Fruit fly (Drosophila melanogaster): Measurements from ENCODE around the gene CG33189.

Gene CG33189

DNA sequence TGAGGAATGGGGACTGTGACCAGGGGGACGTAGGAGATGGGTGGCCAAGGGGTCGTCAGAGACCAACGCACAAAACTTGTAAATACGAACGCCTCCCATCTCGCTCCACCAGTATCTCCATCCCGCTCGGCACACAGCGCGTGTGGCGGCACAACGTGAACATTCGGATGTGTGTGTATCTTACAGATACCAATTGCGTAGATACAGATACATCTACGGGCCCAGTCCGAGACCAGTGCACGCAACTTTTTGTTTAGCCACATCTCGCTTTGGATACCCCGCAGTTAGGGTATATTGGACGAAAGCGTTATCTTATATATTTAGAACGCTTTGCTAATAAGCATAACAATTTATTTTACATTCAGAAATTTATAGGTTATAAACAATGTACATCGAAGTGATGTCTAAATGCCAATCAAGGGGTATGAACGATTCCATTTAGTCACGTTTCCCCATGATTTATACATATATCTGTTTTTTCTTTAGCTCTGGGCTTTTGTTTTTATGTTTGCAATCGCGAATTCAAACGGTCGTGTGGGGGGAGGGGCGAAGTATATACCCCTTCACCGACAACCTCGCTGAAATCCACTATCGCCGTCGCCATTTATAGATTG is 30.8 kb upstream of the CG33189 start (continued):
- TF ChIP-seq CG3032 (tag; optimal IDR thresholded peaks at IDR 0.05) (peak; percentile 99), CG10669 (GFP tag; optimal IDR thresholded peaks at IDR 0.05) (peak; percentile 99), Gug (GFP tag; IDR thresholded peaks at IDR 0.05) (peak; percentile 98), dac (GFP tag; optimal IDR thresholded peaks at IDR 0.05) (peak; percentile 98), CG6276 (GFP tag; optimal IDR thresholded peaks at IDR 0.05) (peak; percentile 99), CG31627 (GFP tag; optimal IDR thresholded peaks at IDR 0.05) (peak; percentile 98), topi (GFP tag; optimal IDR thresholded peaks at IDR 0.05) (peak; percentile 98), ss (GFP tag; optimal IDR thresholded peaks at IDR 0.05) (peak; percentile 98), acj6 (GFP tag; optimal IDR thresholded peaks at IDR 0.05) (peak; percentile 99), Ets96B (tag; optimal IDR thresholded peaks at IDR 0.05) (peak; percentile 99), Hr4 (GFP tag; optimal IDR thresholded peaks at IDR 0.05) (peak; percentile 100), Blimp-1 (GFP tag; optimal IDR thresholded peaks at IDR 0.05) (peak; percentile 84), Smox (GFP tag; optimal IDR thresholded peaks at IDR 0.05) (peak; percentile 97), svp (GFP tag) (peak; percentile 98), CG6163 (GFP tag; IDR thresholded peaks at IDR 0.05) (peak; percentile 99), CG11762 (GFP tag; optimal IDR thresholded peaks at IDR 0.05; ENCODE audit: insufficient read depth) (peak; percentile 99), CG8632 (GFP tag; optimal IDR thresholded peaks at IDR 0.05) (peak; percentile 99), Met (GFP tag; optimal IDR thresholded peaks at IDR 0.05) (peak; percentile 99), OdsH (GFP tag; optimal IDR thresholded peaks at IDR 0.05) (peak; percentile 99), CG6854 (GFP tag; optimal IDR thresholded peaks at IDR 0.05) (peak; percentile 89), CG7368 (GFP tag; optimal IDR thresholded peaks at IDR 0.05) (peak; percentile 98), CG9139 (GFP tag; optimal IDR thresholded peaks at IDR 0.05) (peak; percentile 95), CG6792 (GFP tag; optimal IDR thresholded peaks at IDR 0.05) (peak; percentile 99), fkh (GFP tag; optimal IDR thresholded peaks at IDR 0.05) (peak; percentile 94), Sox14 (GFP tag; optimal IDR thresholded peaks at IDR 0.05) (peak; percentile 99), CG32006 (GFP tag; optimal IDR thresholded peaks at IDR 0.05) (peak; percentile 100), pdm3 (GFP tag; optimal IDR thresholded peaks at IDR 0.05) (peak; percentile 99), Hr38 (GFP tag; optimal IDR thresholded peaks at IDR 0.05) (peak; percentile 87), Hr39 (GFP tag; optimal IDR thresholded peaks at IDR 0.05) (peak; percentile 99), vri (GFP tag; optimal IDR thresholded peaks at IDR 0.05) (peak; percentile 99), CG16779 (tag; optimal IDR thresholded peaks at IDR 0.05) (peak; percentile 98), CG34406 (GFP tag; optimal IDR thresholded peaks at IDR 0.05) (peak; percentile 98), net (GFP tag; optimal IDR thresholded peaks at IDR 0.05) (peak; percentile 99), cyc (GFP tag; optimal IDR thresholded peaks at IDR 0.05) (peak; percentile 98)

dm6 chr3R:8810397-8811184 is 30.0 kb upstream of the CG33189 start:
- TF ChIP-seq Hr38 (GFP tag; optimal IDR thresholded peaks at IDR 0.05) (no peak), CG10669 (GFP tag; optimal IDR thresholded peaks at IDR 0.05) (peak; percentile 65), pdm3 (GFP tag; optimal IDR thresholded peaks at IDR 0.05) (no peak), salr (GFP tag; optimal IDR thresholded peaks at IDR 0.05) (peak in 1 of 2 experiments; percentile 34), esn (GFP tag; optimal IDR thresholded peaks at IDR 0.05) (peak; percentile 47), Eip78C (GFP tag) (peak; percentile 77), Hr39 (GFP tag; optimal IDR thresholded peaks at IDR 0.05) (no peak), CG11902 (GFP tag; optimal IDR thresholded peaks at IDR 0.05) (no peak), CG1621 (tag; optimal IDR thresholded peaks at IDR 0.05) (peak; percentile 47), Ets96B (tag; optimal IDR thresholded peaks at IDR 0.05) (peak; percentile 88), CG6163 (GFP tag; IDR thresholded peaks at IDR 0.05) (peak; percentile 60; the same call in 1 of the 3 replicates), CG31627 (GFP tag; optimal IDR thresholded peaks at IDR 0.05) (no peak), svp (GFP tag) (no peak), CG11294 (GFP tag; IDR thresholded peaks at IDR 0.05) (peak; percentile 50; the same call in 1 of the 2 replicates), dac (GFP tag; optimal IDR thresholded peaks at IDR 0.05) (no peak), CG6276 (GFP tag; optimal IDR thresholded peaks at IDR 0.05) (peak; percentile 85), cyc (GFP tag; optimal IDR thresholded peaks at IDR 0.05) (no peak), fd85E (GFP tag; optimal IDR thresholded peaks at IDR 0.05) (no peak), spab (GFP tag; optimal IDR thresholded peaks at IDR 0.05) (peak; percentile 61), CG11762 (GFP tag; optimal IDR thresholded peaks at IDR 0.05; ENCODE audit: insufficient read depth) (no peak), lz (GFP tag; optimal IDR thresholded peaks at IDR 0.05) (no peak), CG34406 (GFP tag; optimal IDR thresholded peaks at IDR 0.05) (peak; percentile 19), dsx (GFP tag; optimal IDR thresholded peaks at IDR 0.05; ENCODE audit: poor library complexity, severe bottlenecking) (no peak), achi (GFP tag; optimal IDR thresholded peaks at IDR 0.05) (peak; percentile 11), CG3032 (tag; optimal IDR thresholded peaks at IDR 0.05) (peak; percentile 83), CG4318 (GFP tag; optimal IDR thresholded peaks at IDR 0.05) (no peak), CG8632 (GFP tag; optimal IDR thresholded peaks at IDR 0.05) (peak; percentile 59)

Data from whole organism, prepupa.